Worm (Caenorhabditis elegans) whole organism, midembryonic: ENCODE measurements around the gene C40A11.2.

Experiments used
- T22C8.4 ChIP-seq: fragments of 200-800 bp; sonication (Bioruptor generic); IDR thresholded peaks from 2 replicates; pipeline ENCODE4 v1.3.6; 2022; ENCODE audit warnings: missing genetic modification characterization, missing compliant biosample characterization
- klf-2 ChIP-seq: fragments of 200-800 bp; sonication (Bioruptor generic); conservative IDR thresholded peaks from 2 replicates; pipeline ENCODE4 v1.3.6; 2022; ENCODE audit warnings: missing genetic modification reagents, missing genetic modification characterization, missing compliant biosample characterization
- tab-1 ChIP-seq: fragments of 200-800 bp; sonication (Bioruptor generic); IDR thresholded peaks from 2 replicates; pipeline ENCODE4 v1.3.6; 2022; ENCODE audit warnings: missing genetic modification characterization, missing compliant biosample characterization

ce11 chrII:2177735-2178134 is 31.0 kb downstream of the C40A11.2 start:
- no peak for TF ChIP-seq tab-1 (GFP tag; lab: Robert Waterston, UW)
- TF ChIP-seq klf-2 (GFP tag; lab: Robert Waterston, UW) = no peak
- TF ChIP-seq T22C8.4 = no peak
